Worm (Caenorhabditis elegans) whole organism, midembryonic: ENCODE results near the gene T02D1.8.

Experiments used
- T22C8.4 ChIP-seq: fragments of 200-800 bp; sonication (Bioruptor generic); IDR thresholded peaks from 2 replicates; pipeline ENCODE4 v1.3.6; 2022; ENCODE audit warnings: missing genetic modification characterization, missing compliant biosample characterization
- cog-1 ChIP-seq: sonication (generic microtip); optimal IDR thresholded peaks from 2 replicates; lab custom pipeline; 2016; ENCODE audit warnings: missing genetic modification characterization, missing compliant biosample characterization
- flt-1 ChIP-seq: fragments of 200-800 bp; sonication (Bioruptor generic); IDR thresholded peaks from 2 replicates; pipeline ENCODE4 v1.3.6; 2022; ENCODE audit warnings: missing genetic modification characterization, missing compliant biosample characterization
- klf-2 ChIP-seq: fragments of 200-800 bp; sonication (Bioruptor generic); conservative IDR thresholded peaks from 2 replicates; pipeline ENCODE4 v1.3.6; 2022; ENCODE audit warnings: missing genetic modification reagents, missing genetic modification characterization, missing compliant biosample characterization
- med-1 ChIP-seq: sonication (generic microtip); optimal IDR thresholded peaks from 2 replicates; lab custom pipeline; 2017; ENCODE audit warnings: missing genetic modification characterization, mild to moderate bottlenecking, missing compliant biosample characterization, antibody characterized with exemption, missing genetic modification reagents; ENCODE audit not compliant: insufficient read depth
- ref-1 ChIP-seq: fragments of 200-800 bp; sonication (Bioruptor generic); conservative IDR thresholded peaks from 2 replicates; pipeline ENCODE4 v1.3.6; 2022; ENCODE audit warnings: missing genetic modification reagents, missing genetic modification characterization, missing compliant biosample characterization
- tab-1 ChIP-seq: fragments of 200-800 bp; sonication (Bioruptor generic); IDR thresholded peaks from 2 replicates; pipeline ENCODE4 v1.3.6; 2022; ENCODE audit warnings: missing genetic modification characterization, missing compliant biosample characterization
- ztf-23 ChIP-seq: fragments of 200-800 bp; sonication (Bioruptor generic); IDR thresholded peaks from 2 replicates; pipeline ENCODE4 v1.3.6; 2022; ENCODE audit warnings: missing genetic modification reagents, missing genetic modification characterization, missing compliant biosample characterization
- ztf-29 ChIP-seq: fragments of 200-800 bp; sonication (Bioruptor generic); IDR thresholded peaks from 2 replicates; pipeline ENCODE4 v1.3.6; 2022; ENCODE audit warnings: missing genetic modification reagents, missing genetic modification characterization, missing compliant biosample characterization

The T02D1.8 gene

DNA sequence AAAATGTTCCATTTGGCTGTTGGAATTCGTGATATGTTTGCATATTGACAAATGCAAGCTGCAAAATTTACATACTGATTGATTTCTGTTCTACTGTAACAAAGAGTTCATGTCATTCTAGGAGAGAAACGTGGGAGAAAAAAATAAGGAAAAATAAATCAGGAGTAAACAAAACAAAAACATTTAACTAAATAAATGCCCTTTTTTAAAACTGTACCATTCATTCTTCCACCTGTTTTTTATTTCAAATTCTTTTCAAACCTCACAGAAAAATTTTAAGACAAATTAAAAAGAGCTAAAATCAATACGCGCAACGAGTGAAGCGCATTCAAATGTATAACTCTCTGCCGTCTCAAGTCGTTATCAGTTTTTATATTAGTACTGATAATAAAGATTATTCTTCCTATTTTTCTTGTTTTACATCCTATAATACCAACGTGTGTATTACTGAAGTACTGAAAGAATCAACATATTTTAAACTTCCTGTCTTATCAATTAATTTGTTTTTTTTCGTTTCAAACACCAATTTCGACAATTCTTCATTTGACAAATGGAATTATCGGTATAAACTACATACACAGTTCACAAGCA lies 48.3 kb downstream of the T02D1.8 start, which contains the start of gene C49C3.10:
C49C3.10 (minus strand) TSS at position 51 of the 591 bp plus-strand sequence.
- TF ChIP-seq ztf-23 (GFP tag; lab: Robert Waterston, UW) (no peak), tab-1 (GFP tag; lab: Robert Waterston, UW) (no peak), T22C8.4 (GFP tag; lab: Robert Waterston, UW) (no peak), med-1 (GFP tag; lab: Kevin White, UChicago) (no peak), ref-1 (GFP tag; lab: Robert Waterston, UW) (no peak), klf-2 (no peak), flt-1 (GFP tag; lab: Robert Waterston, UW) (no peak), ztf-29 (GFP tag; lab: Robert Waterston, UW) (no peak), cog-1 (no peak)
